Worm (Caenorhabditis elegans): ENCODE data around the gene F35C5.12.

F35C5.12 gene

ce11 chrII:12880406-12880805 is 34.0 kb downstream of the F35C5.12 start, which contains the start of gene F35C5.1 (continued):
- no peak for TF ChIP-seq ama-1 (optimal IDR thresholded peaks at IDR 0.05)
- TF ChIP-seq ama-1 (GFP tag; optimal IDR thresholded peaks at IDR 0.05) = no peak
- no peak for TF ChIP-seq B0261.1 (tag; optimal IDR thresholded peaks at IDR 0.05)
- peak; percentile 43; the same call in 1 of the 2 replicates for TF ChIP-seq mcd-1 (GFP tag; IDR thresholded peaks at IDR 0.05)
- peak; percentile 96 for TF ChIP-seq F33H1.4 (GFP tag; IDR thresholded peaks at IDR 0.05)
- TF ChIP-seq snpc-1.1 (tag; optimal IDR thresholded peaks at IDR 0.05; ENCODE audit: insufficient read depth) = peak; percentile 34
- TF ChIP-seq F57A8.1 (GFP tag; optimal IDR thresholded peaks at IDR 0.05) = no peak
- peak; percentile 83 for TF ChIP-seq madf-8 (GFP tag; conservative IDR thresholded peaks at IDR 0.05)
- TF ChIP-seq Y95B8A.8 (GFP tag; IDR thresholded peaks at IDR 0.05) = 0 out of 2 replicates have a peak, but pooled peaks have one; percentile 46
- no peak for TF ChIP-seq egrh-3 (GFP tag; IDR thresholded peaks at IDR 0.05)
- peak; percentile 94 for TF ChIP-seq lsl-1 (GFP tag; optimal IDR thresholded peaks at IDR 0.05)
- peak in 1 of 3 experiments; percentile 11 for TF ChIP-seq lin-35 (GFP tag; optimal IDR thresholded peaks at IDR 0.05)
- TF ChIP-seq pbrm-1 (GFP tag; IDR thresholded peaks at IDR 0.05) = 0 out of 2 replicates have a peak, but pooled peaks have one; percentile 15
- peak; percentile 68; the same call in 1 of the 2 replicates for TF ChIP-seq dox-1 (GFP tag; IDR thresholded peaks at IDR 0.05)
- no peak for TF ChIP-seq ets-4 (GFP tag; optimal IDR thresholded peaks at IDR 0.05)
- peak; percentile 77 for TF ChIP-seq snpc-3.4 (tag; optimal IDR thresholded peaks at IDR 0.05)
- no peak; the same call in 1 of the 2 replicates for TF ChIP-seq B0019.2 (GFP tag; conservative IDR thresholded peaks at IDR 0.05)
- no peak for TF ChIP-seq ztf-25 (GFP tag; IDR thresholded peaks at IDR 0.05)
- peak; percentile 24 for TF ChIP-seq snpc-4 (GFP tag; optimal IDR thresholded peaks at IDR 0.05)
- TF ChIP-seq snpc-4 (tag; optimal IDR thresholded peaks at IDR 0.05) = peak in 2 of 4 experiments; percentile 18 to 30
- no peak for TF ChIP-seq ccch-3 (GFP tag; optimal IDR thresholded peaks at IDR 0.05)
- TF ChIP-seq efl-1 (GFP tag; optimal IDR thresholded peaks at IDR 0.05) = peak; percentile 87
- TF ChIP-seq xnd-1 (tag; optimal IDR thresholded peaks at IDR 0.05) = peak; percentile 88
- no peak for TF ChIP-seq F23B12.7 (tag; optimal IDR thresholded peaks at IDR 0.05; ENCODE audit: insufficient read depth)

- peak; percentile 24; the same call in 1 of the 2 replicates for TF ChIP-seq egrh-3 (GFP tag; IDR thresholded peaks at IDR 0.05)
- TF ChIP-seq madf-8 (GFP tag; conservative IDR thresholded peaks at IDR 0.05) = no peak
- no peak for TF ChIP-seq snpc-4 (GFP tag; optimal IDR thresholded peaks at IDR 0.05)
- TF ChIP-seq snpc-4 (tag; optimal IDR thresholded peaks at IDR 0.05) = no peak
- no peak for TF ChIP-seq K11D2.4 (GFP tag; IDR thresholded peaks at IDR 0.05)
- peak; percentile 49 for TF ChIP-seq nhr-80 (tag; optimal IDR thresholded peaks at IDR 0.05)
- no peak for TF ChIP-seq ztf-6 (GFP tag; IDR thresholded peaks at IDR 0.05)
- TF ChIP-seq B0336.3 (GFP tag; IDR thresholded peaks at IDR 0.05) = no peak
- no peak for TF ChIP-seq nhr-27 (tag; optimal IDR thresholded peaks at IDR 0.05)
- TF ChIP-seq repo-1 (tag; optimal IDR thresholded peaks at IDR 0.05) = no peak
- TF ChIP-seq nhr-179 (tag; optimal IDR thresholded peaks at IDR 0.05) = no peak
- no peak for TF ChIP-seq C17E4.6 (GFP tag; IDR thresholded peaks at IDR 0.05)
- TF ChIP-seq F52B5.7 (tag; optimal IDR thresholded peaks at IDR 0.05) = no peak
- peak; percentile 36 for TF ChIP-seq tbp1 (GFP tag; optimal IDR thresholded peaks at IDR 0.05)
- TF ChIP-seq nhr-90 (tag; optimal IDR thresholded peaks at IDR 0.05) = no peak
- TF ChIP-seq lsy-27 (tag; optimal IDR thresholded peaks at IDR 0.05; ENCODE audit: borderline replicate concordance, insufficient read depth) = no peak
- no peak for TF ChIP-seq madf-3 (GFP tag; IDR thresholded peaks at IDR 0.05)
- TF ChIP-seq hlh-26 (GFP tag; conservative IDR thresholded peaks at IDR 0.05) = no peak
- TF ChIP-seq dox-1 (GFP tag; IDR thresholded peaks at IDR 0.05) = no peak
- no peak for TF ChIP-seq ceh-58 (GFP tag; IDR thresholded peaks at IDR 0.05)
- TF ChIP-seq hrde-1 (tag; optimal IDR thresholded peaks at IDR 0.05; ENCODE audit: borderline replicate concordance) = no peak
- TF ChIP-seq F57A8.1 (GFP tag; optimal IDR thresholded peaks at IDR 0.05) = no peak
Measured at ce11 chrII:12879758-12880157, 34.6 kb downstream of the F35C5.12 start.

Measured in whole organism, young adult.